Fruit fly (Drosophila melanogaster) whole organism, wandering third instar larva: ENCODE measurements around the gene CG13896.

Source experiments
- CG32264 ChIP-seq: fragments of 200-800 bp; sonication (Bioruptor generic); optimal IDR thresholded peaks from 2 replicates; lab custom pipeline; 2016; ENCODE audit warnings: missing biosample characterization, missing genetic modification characterization
- CG9705 ChIP-seq: fragments of 200-800 bp; sonication (Bioruptor generic); optimal IDR thresholded peaks from 2 replicates; lab custom pipeline; 2018; ENCODE audit warnings: missing biosample characterization, mild to moderate bottlenecking, missing genetic modification characterization
- CrebA ChIP-seq: fragments of 200-800 bp; sonication (Bioruptor generic); optimal IDR thresholded peaks from 2 replicates; lab custom pipeline; 2016; ENCODE audit warnings: missing biosample characterization, mild to moderate bottlenecking, missing genetic modification characterization, borderline replicate concordance
- Dif ChIP-seq: fragments of 200-275, 200-300 bp; sonication (Bioruptor generic); optimal IDR thresholded peaks from 2 replicates; lab custom pipeline; 2018; ENCODE audit warnings: missing biosample characterization, missing genetic modification characterization; ENCODE audit not compliant: partially characterized antibody
- GATAd ChIP-seq: sonication (Bioruptor generic); optimal IDR thresholded peaks from 2 replicates; lab custom pipeline; 2016; ENCODE audit warnings: missing biosample characterization, missing genetic modification characterization
- HLH106 ChIP-seq: fragments of 200-800 bp; optimal IDR thresholded peaks from 3 replicates; lab custom pipeline; 2019; ENCODE audit warnings: missing biosample characterization, mild to moderate bottlenecking, missing genetic modification characterization, moderate library complexity
- Hnf4 ChIP-seq: fragments of 200-800 bp; sonication (Bioruptor generic); optimal IDR thresholded peaks from 2 replicates; lab custom pipeline; 2016; ENCODE audit warnings: missing biosample characterization, mild to moderate bottlenecking, missing genetic modification characterization
- Hr78 ChIP-seq: fragments of >200 bp; optimal IDR thresholded peaks from 2 replicates; lab custom pipeline; 2017; ENCODE audit warnings: missing biosample characterization, missing genetic modification characterization
- Mio ChIP-seq: sonication (Bioruptor generic); optimal IDR thresholded peaks from 2 replicates; lab custom pipeline; 2016; ENCODE audit warnings: missing biosample characterization, missing genetic modification characterization
- Myc ChIP-seq: fragments of >200 bp; optimal IDR thresholded peaks from 2 replicates; lab custom pipeline; 2017
- N ChIP-seq: fragments of >200 bp; optimal IDR thresholded peaks from 2 replicates; lab custom pipeline; 2018; ENCODE audit warnings: missing biosample characterization, missing external identifiers, missing genetic modification characterization
- OdsH ChIP-seq: fragments of 200-800 bp; sonication (Bioruptor generic); optimal IDR thresholded peaks from 2 replicates; lab custom pipeline; 2016; ENCODE audit warnings: missing biosample characterization, mild to moderate bottlenecking, missing genetic modification characterization
- Rel ChIP-seq, 2 experiments: fragments of 200-800 bp; sonication (Bioruptor generic) in 1 of 2; optimal IDR thresholded peaks; 2 replicates in 1 of 2; 3 replicates in 1 of 2; lab custom pipeline; 2016 to 2019; ENCODE audit warnings: mild to moderate bottlenecking in 2 of 2, missing biosample characterization in 2 of 2, missing genetic modification characterization in 2 of 2, moderate library complexity in 1 of 2
- Sp1 ChIP-seq: fragments of 200-800 bp; sonication (Bioruptor generic); optimal IDR thresholded peaks from 3 replicates; lab custom pipeline; 2019; ENCODE audit warnings: missing biosample characterization, mild to moderate bottlenecking, missing genetic modification characterization, moderate library complexity
- Vsx2 ChIP-seq: fragments of 200-300, 225-300 bp; sonication (Bioruptor generic); optimal IDR thresholded peaks from 2 replicates; lab custom pipeline; 2018; ENCODE audit warnings: missing biosample characterization, missing genetic modification characterization; ENCODE audit not compliant: partially characterized antibody
- br ChIP-seq: fragments of 200-800 bp; sonication (Bioruptor generic); optimal IDR thresholded peaks from 2 replicates; lab custom pipeline; 2016; ENCODE audit warnings: missing biosample characterization, missing genetic modification characterization
- dl ChIP-seq, 2 experiments: fragments of 175-275, 200-275 bp in 1 of 2; fragments of 200-275 bp in 1 of 2; sonication (Bioruptor generic); optimal IDR thresholded peaks; lab custom pipeline; 2018; ENCODE audit warnings: mild to moderate bottlenecking in 2 of 2, missing biosample characterization in 2 of 2, missing genetic modification characterization in 2 of 2, moderate library complexity in 2 of 2; ENCODE audit not compliant: partially characterized antibody in 2 of 2, insufficient read depth in 1 of 2
- dmrt93B ChIP-seq: fragments of 200-800 bp; sonication (Bioruptor generic); optimal IDR thresholded peaks from 2 replicates; lab custom pipeline; 2018; ENCODE audit warnings: missing biosample characterization, mild to moderate bottlenecking, missing genetic modification characterization
- dsf ChIP-seq: sonication (Bioruptor generic); optimal IDR thresholded peaks from 2 replicates; lab custom pipeline; 2016; ENCODE audit warnings: missing biosample characterization, missing genetic modification characterization, borderline replicate concordance
- ey ChIP-seq: fragments of 200-800 bp; sonication (Bioruptor generic); optimal IDR thresholded peaks from 2 replicates; lab custom pipeline; 2016; ENCODE audit warnings: missing biosample characterization, missing genetic modification characterization
- foxo ChIP-seq, 2 experiments: fragments of 200-800 bp; sonication (Bioruptor generic); optimal IDR thresholded peaks; 2 replicates in 1 of 2; 3 replicates in 1 of 2; lab custom pipeline; 2016 to 2017; ENCODE audit warnings: missing biosample characterization in 2 of 2, missing genetic modification characterization in 2 of 2
- fru ChIP-seq: fragments of 200-800 bp; sonication (Bioruptor generic); optimal IDR thresholded peaks from 3 replicates; lab custom pipeline; 2016; ENCODE audit warnings: missing biosample characterization, mild to moderate bottlenecking, missing genetic modification characterization
- h ChIP-seq: fragments of 200-800 bp; sonication (Bioruptor generic); optimal IDR thresholded peaks from 3 replicates; lab custom pipeline; 2016; ENCODE audit warnings: missing biosample characterization, mild to moderate bottlenecking, missing genetic modification characterization
- jim ChIP-seq: fragments of 175-275, 200-325 bp; sonication (Bioruptor generic); optimal IDR thresholded peaks from 2 replicates; lab custom pipeline; 2016; ENCODE audit warnings: missing biosample characterization, mild to moderate bottlenecking, missing genetic modification characterization
- lola ChIP-seq: fragments of >200 bp; optimal IDR thresholded peaks from 2 replicates; lab custom pipeline; 2017; ENCODE audit warnings: missing biosample characterization, missing genetic modification characterization
- pan ChIP-seq: fragments of >200 bp; optimal IDR thresholded peaks from 2 replicates; lab custom pipeline; 2017
- rgr ChIP-seq: fragments of 200-800 bp; sonication (Bioruptor generic); optimal IDR thresholded peaks from 3 replicates; lab custom pipeline; 2016; ENCODE audit warnings: missing biosample characterization, mild to moderate bottlenecking, missing genetic modification characterization
- sage ChIP-seq: fragments of 200-800 bp; sonication (Bioruptor generic); optimal IDR thresholded peaks from 2 replicates; lab custom pipeline; 2016; ENCODE audit warnings: missing biosample characterization, mild to moderate bottlenecking, missing genetic modification characterization
- sv ChIP-seq: fragments of 200-800 bp; sonication (Bioruptor generic); optimal IDR thresholded peaks from 3 replicates; lab custom pipeline; 2016; ENCODE audit warnings: missing biosample characterization, missing genetic modification characterization
- tai ChIP-seq: sonication (Bioruptor generic); optimal IDR thresholded peaks from 2 replicates; lab custom pipeline; 2016; ENCODE audit warnings: missing biosample characterization, missing genetic modification characterization
- woc ChIP-seq: sonication (Bioruptor generic); optimal IDR thresholded peaks from 2 replicates; lab custom pipeline; 2016; ENCODE audit warnings: missing biosample characterization, mild to moderate bottlenecking, missing genetic modification characterization

The CG13896 gene

dm6 chr3L:716078-716477, 4.4 kb upstream of the CG13896 start:
- TF ChIP-seq dsf (no peak), Hr78 (GFP tag; lab: Kevin White, UChicago) (no peak), pan (no peak), dl (GFP tag; optimal IDR thresholded peaks at IDR 0.05; lab: Kevin White, UChicago; ENCODE audit: insufficient read depth in 1 of 2, partially characterized antibody in 2 of 2) (no peak), sage (GFP tag; lab: Kevin White, UChicago) (no peak), jim (no peak), CrebA (GFP tag; lab: Kevin White, UChicago) (no peak), ey (GFP tag; lab: Kevin White, UChicago) (no peak), N (GFP tag; lab: Kevin White, UChicago) (no peak), woc (GFP tag; lab: Kevin White, UChicago) (peak; percentile 7), Rel (GFP tag; optimal IDR thresholded peaks at IDR 0.05; lab: Kevin White, UChicago) (no peak), Rel (tag; optimal IDR thresholded peaks at IDR 0.05; lab: Kevin White, UChicago) (no peak), h (no peak), sv (no peak), dmrt93B (GFP tag; lab: Kevin White, UChicago) (no peak), tai (GFP tag; lab: Kevin White, UChicago) (no peak), lola (GFP tag; lab: Kevin White, UChicago) (no peak), rgr (GFP tag; lab: Kevin White, UChicago) (no peak), foxo (GFP tag; optimal IDR thresholded peaks at IDR 0.05; lab: Kevin White, UChicago) (peak in 1 of 2 experiments; percentile 32), Sp1 (GFP tag; lab: Kevin White, UChicago) (no peak), GATAd (GFP tag; lab: Kevin White, UChicago) (no peak), br (GFP tag; lab: Kevin White, UChicago) (peak; percentile 18), Vsx2 (no peak), fru (GFP tag; lab: Kevin White, UChicago) (peak; percentile 17)

- TF ChIP-seq woc (GFP tag; lab: Kevin White, UChicago) (no peak), tai (GFP tag; lab: Kevin White, UChicago) (peak; percentile 50), Myc (peak; percentile 11)
Observed at dm6 chr3L:710345-710822, 1.3 kb downstream of the CG13896 start, which contains the start of gene CkIIalpha-i3. Gene CkIIalpha-i3, minus strand, starts transcription at chr3L:710607.

- TF ChIP-seq N (GFP tag; lab: Kevin White, UChicago): no peak
- no peak for TF ChIP-seq jim
- no peak for TF ChIP-seq sv
- TF ChIP-seq GATAd (GFP tag; lab: Kevin White, UChicago): no peak
- no peak for TF ChIP-seq Mio
- TF ChIP-seq Rel (GFP tag; optimal IDR thresholded peaks at IDR 0.05; lab: Kevin White, UChicago): no peak
- TF ChIP-seq Rel (tag; optimal IDR thresholded peaks at IDR 0.05; lab: Kevin White, UChicago): no peak
- no peak for TF ChIP-seq Hnf4 (GFP tag; lab: Kevin White, UChicago)
- no peak for TF ChIP-seq br (GFP tag; lab: Kevin White, UChicago)
Observed at dm6 chr3L:709882-710281, 1.8 kb downstream of the CG13896 start.

dm6 chr3L:707992-708489, 3.6 kb downstream of the CG13896 start, which contains the start of gene CG13895:
Gene CG13895, minus strand, starts transcription at chr3L:708205.
- TF ChIP-seq CG32264 (no peak), HLH106 (tag; lab: Kevin White, UChicago) (no peak), dl (GFP tag; optimal IDR thresholded peaks at IDR 0.05; lab: Kevin White, UChicago; ENCODE audit: insufficient read depth in 1 of 2, partially characterized antibody in 2 of 2) (peak; percentile 18 to 59), lola (GFP tag; lab: Kevin White, UChicago) (no peak), tai (GFP tag; lab: Kevin White, UChicago) (no peak), CG9705 (no peak), woc (GFP tag; lab: Kevin White, UChicago) (no peak), Rel (GFP tag; optimal IDR thresholded peaks at IDR 0.05; lab: Kevin White, UChicago) (no peak), Rel (tag; optimal IDR thresholded peaks at IDR 0.05; lab: Kevin White, UChicago) (no peak), OdsH (GFP tag; lab: Kevin White, UChicago) (no peak), dsf (no peak), Sp1 (GFP tag; lab: Kevin White, UChicago) (peak; percentile 8), Mio (no peak), h (no peak), Dif (GFP tag; lab: Kevin White, UChicago) (peak; percentile 63)
- TF ChIP-seq, all 38 proteins: peak for 3
